Worm (Caenorhabditis elegans): ENCODE data around the gene C55A6.11.

DNA sequence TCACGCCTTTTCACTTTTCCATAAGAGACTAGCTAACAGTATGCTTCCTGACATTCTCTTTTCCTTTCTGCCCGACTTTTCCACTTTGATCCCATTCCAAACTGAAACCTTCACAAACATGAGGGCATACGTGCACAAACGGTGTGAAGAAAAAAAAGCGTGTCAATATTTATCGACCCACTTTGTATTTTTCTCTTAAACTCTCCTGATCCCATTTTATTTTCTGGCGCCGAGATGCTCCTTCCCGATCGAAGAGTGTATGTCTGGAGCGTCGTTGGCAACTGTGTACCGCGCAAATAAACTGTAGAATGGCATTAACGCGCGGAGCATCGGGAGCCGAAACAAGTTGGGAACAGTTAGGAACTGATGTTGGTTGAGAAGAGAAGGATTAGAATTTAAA lies 9.2 kb downstream of the C55A6.11 start:
- TF ChIP-seq unc-120 (tag; optimal IDR thresholded peaks at IDR 0.05; ENCODE audit: poor library complexity, severe bottlenecking) (no peak), lin-13 (tag; optimal IDR thresholded peaks at IDR 0.05) (no peak), elt-3 (tag; optimal IDR thresholded peaks at IDR 0.05) (no peak), pha-4 (tag; optimal IDR thresholded peaks at IDR 0.05) (no peak), mep-1 (tag; optimal IDR thresholded peaks at IDR 0.05) (no peak), sptf-1 (tag; optimal IDR thresholded peaks at IDR 0.05) (no peak), drap-1 (GFP tag; optimal IDR thresholded peaks at IDR 0.05) (no peak), ceh-39 (tag; optimal IDR thresholded peaks at IDR 0.05) (no peak), nhr-237 (tag; optimal IDR thresholded peaks at IDR 0.05) (peak; percentile 27), unc-62 (GFP tag; optimal IDR thresholded peaks at IDR 0.05) (no peak)
